Fruit fly (Drosophila melanogaster): ENCODE data around the gene CG11380.

CG11380 gene

DNA sequence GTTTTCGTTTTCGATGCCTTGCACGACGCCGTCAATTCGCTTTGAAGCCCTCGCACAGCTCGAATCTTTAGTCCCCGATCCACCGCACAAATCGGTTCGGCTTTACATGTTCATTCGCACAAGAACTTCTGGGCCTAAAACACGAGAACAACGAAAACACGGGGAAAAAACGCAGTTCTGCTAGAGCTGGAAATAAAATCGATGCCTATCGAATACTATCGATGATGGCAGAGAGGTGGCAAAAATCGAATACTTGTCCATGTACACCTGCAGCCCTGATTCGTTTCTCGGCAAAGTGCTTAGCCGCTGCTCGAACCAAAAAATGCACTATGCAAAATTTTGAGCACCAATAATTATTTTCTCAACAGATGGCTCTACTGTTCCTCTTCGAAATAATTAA lies 45.4 kb downstream of the CG11380 start, which contains the start of gene CG3638 (continued):
- TF ChIP-seq CG3407 (GFP tag; optimal IDR thresholded peaks at IDR 0.05), result no peak
- TF ChIP-seq CG8924 (tag; optimal IDR thresholded peaks at IDR 0.05), result peak; percentile 63
- peak; percentile 60 for TF ChIP-seq Dek (tag; optimal IDR thresholded peaks at IDR 0.05)
- TF ChIP-seq Atf6 (GFP tag; IDR thresholded peaks at IDR 0.05), result no peak
- TF ChIP-seq Fer3 (tag; optimal IDR thresholded peaks at IDR 0.05), result no peak
- peak; percentile 7 for TF ChIP-seq abd-A (tag; optimal IDR thresholded peaks at IDR 0.05)
- peak; percentile 89 for TF ChIP-seq Lhr (GFP tag; optimal IDR thresholded peaks at IDR 0.05)
- TF ChIP-seq p53 (GFP tag; optimal IDR thresholded peaks at IDR 0.05), result peak; percentile 39
- no peak for TF ChIP-seq CG11695 (GFP tag; IDR thresholded peaks at IDR 0.05)
- TF ChIP-seq CG34422 (GFP tag; IDR thresholded peaks at IDR 0.05), result no peak
- TF ChIP-seq Dbx (GFP tag; IDR thresholded peaks at IDR 0.05), result peak; percentile 75; the same call in 2 of the 3 replicates
- TF ChIP-seq CG3838 (GFP tag; optimal IDR thresholded peaks at IDR 0.05), result no peak
- no peak; the same call in 2 of the 3 replicates for TF ChIP-seq mld (GFP tag; IDR thresholded peaks at IDR 0.05; ENCODE audit: partially characterized antibody)
- TF ChIP-seq ttk (GFP tag; IDR thresholded peaks at IDR 0.05), result no peak
- peak; percentile 78 for TF ChIP-seq CG33213 (GFP tag; optimal IDR thresholded peaks at IDR 0.05)
- TF ChIP-seq emc (GFP tag; optimal IDR thresholded peaks at IDR 0.05), result no peak
- TF ChIP-seq MESR4 (GFP tag; optimal IDR thresholded peaks at IDR 0.05), result peak; percentile 87
- no peak for TF ChIP-seq Dfd (GFP tag; optimal IDR thresholded peaks at IDR 0.05)
- TF ChIP-seq CG8478 (optimal IDR thresholded peaks at IDR 0.05), result no peak
- peak; percentile 97 for TF ChIP-seq zf30C (GFP tag; optimal IDR thresholded peaks at IDR 0.05)
- peak; percentile 70 for TF ChIP-seq Myb (GFP tag; optimal IDR thresholded peaks at IDR 0.05)
- TF ChIP-seq Abd-B (GFP tag; optimal IDR thresholded peaks at IDR 0.05), result peak; percentile 43
- TF ChIP-seq odd (GFP tag; optimal IDR thresholded peaks at IDR 0.05), result no peak
- no peak for TF ChIP-seq Vsx1 (GFP tag; optimal IDR thresholded peaks at IDR 0.05)
- TF ChIP-seq eyg (GFP tag; optimal IDR thresholded peaks at IDR 0.05), result no peak
- TF ChIP-seq CG1024 (GFP tag; IDR thresholded peaks at IDR 0.05), result no peak
- TF ChIP-seq CG17912 (GFP tag; optimal IDR thresholded peaks at IDR 0.05), result no peak
- no peak for TF ChIP-seq CG1233 (GFP tag; optimal IDR thresholded peaks at IDR 0.05)
- TF ChIP-seq Trl (optimal IDR thresholded peaks at IDR 0.05), result no peak
- TF ChIP-seq Trl (GFP tag; optimal IDR thresholded peaks at IDR 0.05), result peak; percentile 37
- TF ChIP-seq Ets65A (GFP tag), result peak; percentile 92
- no peak for TF ChIP-seq CG6854 (GFP tag; optimal IDR thresholded peaks at IDR 0.05)
- TF ChIP-seq CG32532 (GFP tag; IDR thresholded peaks at IDR 0.05), result peak; percentile 58; the same call in 1 of the 2 replicates
- TF ChIP-seq Hmr (GFP tag; optimal IDR thresholded peaks at IDR 0.05), result peak; percentile 71
- TF ChIP-seq Aef1 (GFP tag; IDR thresholded peaks at IDR 0.05), result no peak
- no peak for TF ChIP-seq sens-2 (GFP tag; IDR thresholded peaks at IDR 0.05)
- no peak for TF ChIP-seq pnt (GFP tag; optimal IDR thresholded peaks at IDR 0.05)
- no peak for TF ChIP-seq pfk (GFP tag; optimal IDR thresholded peaks at IDR 0.05)
- no peak for TF ChIP-seq trh (GFP tag; optimal IDR thresholded peaks at IDR 0.05)
- no peak for TF ChIP-seq ATbp (GFP tag; optimal IDR thresholded peaks at IDR 0.05)
- peak; percentile 96 for TF ChIP-seq Dref (GFP tag; IDR thresholded peaks at IDR 0.05)
- TF ChIP-seq CG13894 (tag; optimal IDR thresholded peaks at IDR 0.05), result peak; percentile 98
- peak; percentile 86 for TF ChIP-seq CG12659 (GFP tag; optimal IDR thresholded peaks at IDR 0.05)
- TF ChIP-seq NC2α (GFP tag; optimal IDR thresholded peaks at IDR 0.05), result no peak
- peak; percentile 3 for TF ChIP-seq Nf-YC (tag; optimal IDR thresholded peaks at IDR 0.05)
- TF ChIP-seq ro (GFP tag; IDR thresholded peaks at IDR 0.05), result no peak
- no peak for TF ChIP-seq Jarid2 (GFP tag; optimal IDR thresholded peaks at IDR 0.05)
- TF ChIP-seq nau (GFP tag; optimal IDR thresholded peaks at IDR 0.05), result no peak
- TF ChIP-seq CG17802 (tag; optimal IDR thresholded peaks at IDR 0.05), result no peak
- TF ChIP-seq YL-1 (GFP tag; optimal IDR thresholded peaks at IDR 0.05), result peak; percentile 37
- peak; percentile 78 for TF ChIP-seq CG42726 (GFP tag; IDR thresholded peaks at IDR 0.05; ENCODE audit: partially characterized antibody)
- TF ChIP-seq CG18262 (tag; optimal IDR thresholded peaks at IDR 0.05), result no peak
